Fruit fly (Drosophila melanogaster): ENCODE results near the gene CycK.

The CycK gene

dm6 chr2L:22129581-22130300 lies at the start of gene CycK (continued):
- no peak for TF ChIP-seq HmgD (GFP tag; optimal IDR thresholded peaks at IDR 0.05)
- TF ChIP-seq CG17912 (GFP tag; optimal IDR thresholded peaks at IDR 0.05) = no peak
- TF ChIP-seq abd-A (tag; optimal IDR thresholded peaks at IDR 0.05) = no peak
- TF ChIP-seq B-H2 (GFP tag; optimal IDR thresholded peaks at IDR 0.05) = no peak
- TF ChIP-seq Spps (tag; optimal IDR thresholded peaks at IDR 0.05) = no peak
- TF ChIP-seq CG14667 (GFP tag; IDR thresholded peaks at IDR 0.05) = no peak
- TF ChIP-seq vfl (GFP tag; optimal IDR thresholded peaks at IDR 0.05) = no peak
- no peak for TF ChIP-seq stc (GFP tag; IDR thresholded peaks at IDR 0.05)
- TF ChIP-seq HLHmδ (GFP tag; optimal IDR thresholded peaks at IDR 0.05) = no peak
- no peak for TF ChIP-seq Awh (GFP tag; IDR thresholded peaks at IDR 0.05)
- no peak for TF ChIP-seq Sox100B (GFP tag; optimal IDR thresholded peaks at IDR 0.05)
- no peak for TF ChIP-seq kay (GFP tag; optimal IDR thresholded peaks at IDR 0.05)
- no peak for TF ChIP-seq Hand (GFP tag; optimal IDR thresholded peaks at IDR 0.05)
- peak; percentile 67 for TF ChIP-seq Max (GFP tag; optimal IDR thresholded peaks at IDR 0.05)
- no peak for TF ChIP-seq CG17612 (GFP tag; IDR thresholded peaks at IDR 0.05)
- no peak for TF ChIP-seq ro (GFP tag; IDR thresholded peaks at IDR 0.05)
- TF ChIP-seq run (tag; optimal IDR thresholded peaks at IDR 0.05) = no peak
- TF ChIP-seq lov (optimal IDR thresholded peaks at IDR 0.05) = no peak
- no peak for TF ChIP-seq lov (GFP tag; IDR thresholded peaks at IDR 0.05)
- no peak for TF ChIP-seq ems (GFP tag; optimal IDR thresholded peaks at IDR 0.05)
- peak; percentile 38 for TF ChIP-seq pfk (GFP tag; optimal IDR thresholded peaks at IDR 0.05)
- no peak for TF ChIP-seq Opbp (GFP tag; IDR thresholded peaks at IDR 0.05; ENCODE audit: partially characterized antibody)
- TF ChIP-seq Xbp1 (GFP tag; optimal IDR thresholded peaks at IDR 0.05) = peak; percentile 3
- TF ChIP-seq CG10274 (GFP tag; optimal IDR thresholded peaks at IDR 0.05) = no peak
- no peak for TF ChIP-seq chinmo (GFP tag; IDR thresholded peaks at IDR 0.05; ENCODE audit: partially characterized antibody)
- TF ChIP-seq CG7357 (GFP tag; IDR thresholded peaks at IDR 0.05) = peak; percentile 95
- no peak for TF ChIP-seq CG7928 (GFP tag; optimal IDR thresholded peaks at IDR 0.05)
- TF ChIP-seq Blimp-1 (GFP tag; optimal IDR thresholded peaks at IDR 0.05) = no peak
- peak; percentile 68 for TF ChIP-seq Neu2 (GFP tag; optimal IDR thresholded peaks at IDR 0.05; ENCODE audit: borderline replicate concordance)
- no peak for TF ChIP-seq CG18476 (GFP tag; optimal IDR thresholded peaks at IDR 0.05)
- TF ChIP-seq CG18599 (GFP tag; optimal IDR thresholded peaks at IDR 0.05) = no peak
- TF ChIP-seq bbx (GFP tag; IDR thresholded peaks at IDR 0.05; ENCODE audit: partially characterized antibody) = no peak
- no peak for TF ChIP-seq CG12299 (tag; optimal IDR thresholded peaks at IDR 0.05)
- no peak for TF ChIP-seq sc (optimal IDR thresholded peaks at IDR 0.05)
- no peak for TF ChIP-seq sc (GFP tag; optimal IDR thresholded peaks at IDR 0.05)
- TF ChIP-seq mam (GFP tag; optimal IDR thresholded peaks at IDR 0.05) = peak; percentile 47
- TF ChIP-seq HHEX (GFP tag; optimal IDR thresholded peaks at IDR 0.05) = no peak
- no peak for TF ChIP-seq CG8478 (optimal IDR thresholded peaks at IDR 0.05)
- no peak for TF ChIP-seq CG31365 (tag; optimal IDR thresholded peaks at IDR 0.05)
- no peak for TF ChIP-seq CG12744 (GFP tag; optimal IDR thresholded peaks at IDR 0.05)
- no peak for TF ChIP-seq CG11695 (GFP tag; IDR thresholded peaks at IDR 0.05)
- no peak for TF ChIP-seq dan (GFP tag; IDR thresholded peaks at IDR 0.05)
- peak in 1 of 2 experiments; percentile 20 for TF ChIP-seq dpn (GFP tag; optimal IDR thresholded peaks at IDR 0.05)
- no peak for TF ChIP-seq CG14965 (GFP tag; optimal IDR thresholded peaks at IDR 0.05; ENCODE audit: borderline replicate concordance)
- peak; percentile 39 for TF ChIP-seq CG2120 (GFP tag; optimal IDR thresholded peaks at IDR 0.05)
- no peak for TF ChIP-seq usp (GFP tag; optimal IDR thresholded peaks at IDR 0.05)
- no peak for TF ChIP-seq CG11398 (GFP tag; optimal IDR thresholded peaks at IDR 0.05)
- peak; percentile 86 for TF ChIP-seq sens (GFP tag)
- TF ChIP-seq CG15011 (GFP tag; optimal IDR thresholded peaks at IDR 0.05) = no peak
- no peak for TF ChIP-seq tgo (GFP tag; IDR thresholded peaks at IDR 0.05)
- 0 out of 2 replicates have a peak, but pooled peaks have one; percentile 6 for TF ChIP-seq CG6689 (GFP tag; IDR thresholded peaks at IDR 0.05)
